Fruit fly (Drosophila melanogaster) whole organism, embryonic: Measurements from ENCODE around the gene CG16904.
A peak's percentile ranks its signal among the peaks of the same experiment; 100 is the strongest.

Source experiments
- Awh ChIP-seq: fragments of 200-800 bp; sonication (Bioruptor generic); IDR thresholded peaks from 2 replicates; pipeline ENCODE4, ENCODE4 v1.3.6; 2022; ENCODE audit warnings: missing biosample characterization, missing genetic modification characterization
- B-H1 ChIP-seq: fragments of 200-800 bp; sonication (Bioruptor generic); IDR thresholded peaks from 3 replicates; pipeline ENCODE4 v1.3.6; 2022; ENCODE audit warnings: missing biosample characterization, missing genetic modification characterization
- B-H2 ChIP-seq: fragments of 200-800 bp; sonication (Bioruptor generic); optimal IDR thresholded peaks from 2 replicates; lab custom pipeline; 2018; ENCODE audit warnings: missing biosample characterization, mild to moderate bottlenecking, missing genetic modification characterization
- BEAF-32 ChIP-seq: fragments of 200-800 bp; sonication (Bioruptor generic); optimal IDR thresholded peaks from 3 replicates; lab custom pipeline; 2017; ENCODE audit warnings: missing biosample characterization, missing genetic modification characterization, mild to moderate bottlenecking, moderate library complexity, missing genetic modification reagents
- CG11695 ChIP-seq: fragments of 200-800 bp; sonication (Bioruptor generic); IDR thresholded peaks from 3 replicates; pipeline ENCODE4 v1.3.6; 2022; ENCODE audit warnings: missing biosample characterization, missing genetic modification characterization
- CG12219 ChIP-seq: fragments of 200-800 bp; sonication (Bioruptor generic); optimal IDR thresholded peaks from 3 replicates; lab custom pipeline; 2018; ENCODE audit warnings: missing biosample characterization, mild to moderate bottlenecking, missing genetic modification characterization
- CG14050 ChIP-seq: fragments of 200-800 bp; sonication (Bioruptor generic); IDR thresholded peaks from 3 replicates; pipeline ENCODE4 v1.3.6; 2022; ENCODE audit warnings: missing biosample characterization, missing genetic modification characterization
- CG15479 ChIP-seq: fragments of 200-800 bp; sonication (Bioruptor generic); optimal IDR thresholded peaks from 3 replicates; lab custom pipeline; 2019; ENCODE audit warnings: missing biosample characterization, mild to moderate bottlenecking, missing genetic modification characterization, moderate library complexity
- CG1602 ChIP-seq: fragments of 200-800 bp; sonication (Bioruptor generic); optimal IDR thresholded peaks from 3 replicates; lab custom pipeline; 2016; ENCODE audit warnings: missing biosample characterization, missing genetic modification characterization
- CG16779 ChIP-seq: fragments of 200-800 bp; sonication (Bioruptor generic); IDR thresholded peaks from 2 replicates; pipeline ENCODE4 v1.3.6; 2022; ENCODE audit warnings: missing biosample characterization, missing genetic modification characterization
- CG18262 ChIP-seq: fragments of 200-800 bp; optimal IDR thresholded peaks from 3 replicates; lab custom pipeline; 2019; ENCODE audit warnings: missing biosample characterization, mild to moderate bottlenecking, missing genetic modification characterization, moderate library complexity
- CG2129 ChIP-seq: fragments of 200-800 bp; sonication (Bioruptor generic); IDR thresholded peaks from 2 replicates; pipeline ENCODE4 v1.3.6; 2022; ENCODE audit warnings: missing biosample characterization, missing genetic modification characterization; ENCODE audit not compliant: partially characterized antibody
- CG30020 ChIP-seq: fragments of 200-800 bp; optimal IDR thresholded peaks from 2 replicates; lab custom pipeline; 2019; ENCODE audit warnings: missing biosample characterization, mild to moderate bottlenecking, missing genetic modification characterization, moderate library complexity
- CG34224 ChIP-seq: fragments of 200-800 bp; sonication (Bioruptor generic); IDR thresholded peaks from 3 replicates; pipeline ENCODE4 v1.3.6; 2022; ENCODE audit warnings: missing biosample characterization, missing genetic modification characterization; ENCODE audit not compliant: partially characterized antibody
- CG34376 ChIP-seq: fragments of 200-800 bp; sonication (Bioruptor generic); optimal IDR thresholded peaks from 2 replicates; lab custom pipeline; 2018; ENCODE audit warnings: missing biosample characterization, mild to moderate bottlenecking, missing genetic modification characterization
- CG3726 ChIP-seq: fragments of 200-800 bp; sonication (Bioruptor generic); IDR thresholded peaks from 3 replicates; pipeline ENCODE4, ENCODE4 v1.3.6; 2022; ENCODE audit warnings: missing biosample characterization, missing genetic modification characterization
- CG3847 ChIP-seq: fragments of 200-800 bp; sonication (Bioruptor generic); IDR thresholded peaks from 2 replicates; pipeline ENCODE4 v1.3.6; 2022; ENCODE audit warnings: missing biosample characterization, missing genetic modification characterization
- CG3995 ChIP-seq: fragments of 200-800 bp; sonication (Bioruptor generic); optimal IDR thresholded peaks from 3 replicates; lab custom pipeline; 2016; ENCODE audit warnings: missing biosample characterization, missing genetic modification characterization
- CG5245 ChIP-seq: fragments of 200-800 bp; sonication (Bioruptor generic); optimal IDR thresholded peaks from 3 replicates; lab custom pipeline; 2016; ENCODE audit warnings: missing biosample characterization, missing genetic modification characterization
- CG8924 ChIP-seq: fragments of 200-800 bp; optimal IDR thresholded peaks from 3 replicates; lab custom pipeline; 2019; ENCODE audit warnings: missing biosample characterization, mild to moderate bottlenecking, missing genetic modification characterization, moderate library complexity
- CG9876 ChIP-seq: fragments of 200-800 bp; sonication (Bioruptor generic); optimal IDR thresholded peaks from 2 replicates; lab custom pipeline; 2016; ENCODE audit warnings: missing biosample characterization, missing genetic modification characterization
- CG9932 ChIP-seq: fragments of 200-800 bp; sonication (Bioruptor generic); IDR thresholded peaks from 2 replicates; pipeline ENCODE4 v1.3.6; 2022; ENCODE audit warnings: missing biosample characterization, missing genetic modification characterization
- Dbx ChIP-seq: fragments of 200-800 bp; sonication (Bioruptor generic); IDR thresholded peaks from 3 replicates; pipeline ENCODE4 v1.3.6; 2022; ENCODE audit warnings: missing biosample characterization, missing genetic modification characterization
- Doc2 ChIP-seq: fragments of 200-800 bp; sonication (Bioruptor generic); IDR thresholded peaks from 2 replicates; pipeline ENCODE4 v1.3.6; 2022; ENCODE audit warnings: missing biosample characterization, missing genetic modification characterization
- Dref ChIP-seq: fragments of 200-800 bp; sonication (Bioruptor generic); IDR thresholded peaks from 2 replicates; pipeline ENCODE4 v1.3.6; 2022; ENCODE audit warnings: missing biosample characterization, missing genetic modification characterization
- Drgx ChIP-seq: fragments of 200-800 bp; sonication (Bioruptor generic); IDR thresholded peaks from 2 replicates; pipeline ENCODE4 v1.3.6; 2022; ENCODE audit warnings: missing biosample characterization, missing genetic modification characterization
- E2f2 ChIP-seq: fragments of 200-800 bp; sonication (Bioruptor generic); IDR thresholded peaks from 2 replicates; pipeline ENCODE4 v1.3.6; 2022; ENCODE audit warnings: missing biosample characterization, missing genetic modification characterization
- Eip74EF ChIP-seq, 2 experiments: fragments of 200-800 bp in 1 of 2; fragments of >200 bp in 1 of 2; sonication (Bioruptor generic) in 1 of 2; optimal IDR thresholded peaks; 2 replicates each; lab custom pipeline; 2017 to 2019; ENCODE audit warnings: missing biosample characterization in 2 of 2, missing genetic modification characterization in 2 of 2, mild to moderate bottlenecking in 1 of 2, moderate library complexity in 1 of 2
- HLH4C ChIP-seq: fragments of 200-800 bp; sonication (Bioruptor generic); IDR thresholded peaks from 3 replicates; pipeline ENCODE4 v1.3.6; 2022; ENCODE audit warnings: missing biosample characterization, missing genetic modification characterization; ENCODE audit not compliant: partially characterized antibody
- Hey ChIP-seq: fragments of 200-800 bp; sonication (Bioruptor generic); optimal IDR thresholded peaks from 3 replicates; lab custom pipeline; 2018; ENCODE audit warnings: missing biosample characterization, mild to moderate bottlenecking, missing genetic modification characterization
- Hsf ChIP-seq: fragments of 200-800 bp; sonication (Bioruptor generic); optimal IDR thresholded peaks from 3 replicates; lab custom pipeline; 2016; ENCODE audit warnings: missing biosample characterization, missing genetic modification characterization
- Opbp ChIP-seq: fragments of 200-800 bp; sonication (Bioruptor generic); IDR thresholded peaks from 3 replicates; pipeline ENCODE4 v1.3.6; 2022; ENCODE audit warnings: missing biosample characterization, missing genetic modification characterization; ENCODE audit not compliant: partially characterized antibody
- PHDP ChIP-seq: fragments of 200-800 bp; sonication (Bioruptor generic); optimal IDR thresholded peaks from 3 replicates; lab custom pipeline; 2018; ENCODE audit warnings: missing biosample characterization, mild to moderate bottlenecking, missing genetic modification characterization, moderate library complexity
- Sry-δ ChIP-seq: fragments of 200-800 bp; sonication (Bioruptor generic); optimal IDR thresholded peaks from 2 replicates; lab custom pipeline; 2016; ENCODE audit warnings: missing biosample characterization, missing genetic modification characterization
- Stat92E ChIP-seq, 3 experiments: fragments of >200 bp in 2 of 3; fragments of 200-800 bp in 1 of 3; sonication (Bioruptor generic) in 1 of 3; optimal IDR thresholded peaks; 2 replicates each; lab custom pipeline; 2017 to 2019; ENCODE audit warnings: missing biosample characterization in 3 of 3, missing genetic modification characterization in 3 of 3, mild to moderate bottlenecking in 1 of 3, moderate library complexity in 1 of 3
- amos ChIP-seq: fragments of 200-800 bp; sonication (Bioruptor generic); IDR thresholded peaks from 2 replicates; pipeline ENCODE4 v1.3.6; 2022; ENCODE audit warnings: missing biosample characterization, missing genetic modification characterization; ENCODE audit not compliant: partially characterized antibody
- ap ChIP-seq: fragments of 200-800 bp; sonication (Bioruptor generic); IDR thresholded peaks from 2 replicates; pipeline ENCODE4 v1.3.6; 2022; ENCODE audit warnings: missing biosample characterization, missing genetic modification characterization
- az2 ChIP-seq: fragments of 200-800 bp; sonication (Bioruptor generic); optimal IDR thresholded peaks from 3 replicates; lab custom pipeline; 2016; ENCODE audit warnings: missing biosample characterization, missing genetic modification characterization
- br ChIP-seq: fragments of >200 bp; optimal IDR thresholded peaks from 2 replicates; lab custom pipeline; 2017
- danr ChIP-seq: fragments of 200-800 bp; sonication (Bioruptor generic); IDR thresholded peaks from 2 replicates; pipeline ENCODE4 v1.3.6; 2022; ENCODE audit warnings: missing biosample characterization, missing genetic modification characterization
- ewg ChIP-seq: fragments of 200-800 bp; sonication (Bioruptor generic); optimal IDR thresholded peaks from 3 replicates; lab custom pipeline; 2017; ENCODE audit warnings: mild to moderate bottlenecking, missing biosample characterization, missing genetic modification reagents, missing genetic modification characterization
- fu2 ChIP-seq: fragments of 200-800 bp; sonication (Bioruptor generic); optimal IDR thresholded peaks from 2 replicates; lab custom pipeline; 2016; ENCODE audit warnings: missing biosample characterization, missing genetic modification characterization
- gfzf ChIP-seq: fragments of 200-800 bp; sonication (Bioruptor generic); optimal IDR thresholded peaks from 2 replicates; lab custom pipeline; 2016; ENCODE audit warnings: missing biosample characterization, mild to moderate bottlenecking, missing genetic modification characterization, moderate library complexity
- jing ChIP-seq: fragments of 200-800 bp; sonication (Bioruptor generic); optimal IDR thresholded peaks from 2 replicates; lab custom pipeline; 2018; ENCODE audit warnings: missing biosample characterization, mild to moderate bottlenecking, missing genetic modification characterization
- ken ChIP-seq: fragments of 200-800 bp; sonication (Bioruptor generic); IDR thresholded peaks from 3 replicates; pipeline ENCODE4 v1.3.6; 2022; ENCODE audit warnings: missing biosample characterization, missing genetic modification characterization
- pnt ChIP-seq: fragments of 200-800 bp; sonication (Bioruptor generic); optimal IDR thresholded peaks from 3 replicates; lab custom pipeline; 2016; ENCODE audit warnings: missing biosample characterization, missing genetic modification characterization
- row ChIP-seq: fragments of 200-800 bp; sonication (Bioruptor generic); IDR thresholded peaks from 3 replicates; pipeline ENCODE4 v1.3.6; 2022; ENCODE audit warnings: missing biosample characterization, missing genetic modification characterization
- shn ChIP-seq: fragments of 200-800 bp; sonication (Bioruptor generic); optimal IDR thresholded peaks from 3 replicates; lab custom pipeline; 2016; ENCODE audit warnings: missing biosample characterization, missing genetic modification characterization
- slbo ChIP-seq: fragments of 200-800 bp; sonication (Bioruptor generic); IDR thresholded peaks from 2 replicates; pipeline ENCODE4 v1.3.6; 2022; ENCODE audit warnings: missing biosample characterization, missing genetic modification characterization
- toy ChIP-seq: fragments of 200-800 bp; sonication (Bioruptor generic); IDR thresholded peaks from 2 replicates; pipeline ENCODE4 v1.3.6; 2022; ENCODE audit warnings: missing biosample characterization, missing genetic modification characterization
- trem ChIP-seq: fragments of 200-800 bp; optimal IDR thresholded peaks from 3 replicates; lab custom pipeline; 2019; ENCODE audit warnings: missing biosample characterization, mild to moderate bottlenecking, missing genetic modification characterization, moderate library complexity
- twi ChIP-seq: fragments of 200-800 bp; optimal IDR thresholded peaks from 2 replicates; lab custom pipeline; 2019; ENCODE audit warnings: missing biosample characterization, mild to moderate bottlenecking, missing genetic modification characterization, moderate library complexity

The CG16904 gene

dm6 chr3R:9793018-9793417 lies 23.8 kb downstream of the CG16904 start, which contains the start of gene CG8516 (continued):
- TF ChIP-seq slbo (GFP tag; lab: Robert Waterston, UW) (no peak), Dref (GFP tag; lab: Robert Waterston, UW) (no peak), amos (GFP tag; lab: Robert Waterston, UW) (no peak; the same call in 1 of the 2 replicates), B-H2 (no peak), CG11695 (GFP tag; lab: Robert Waterston, UW) (0 out of 3 replicates have a peak, but pooled peaks have one; percentile 16), shn (GFP tag; lab: Kevin White, UChicago) (no peak), row (GFP tag; lab: Robert Waterston, UW) (peak; percentile 64), PHDP (peak; percentile 6), ken (GFP tag; lab: Robert Waterston, UW) (no peak), Hsf (GFP tag; lab: Kevin White, UChicago) (no peak), jing (GFP tag; lab: Kevin White, UChicago) (no peak), fu2 (GFP tag; lab: Kevin White, UChicago) (no peak), CG9932 (peak; percentile 37; the same call in 1 of the 2 replicates), toy (no peak), CG30020 (tag; lab: Kevin White, UChicago) (no peak), CG34376 (peak; percentile 12), ap (no peak), BEAF-32 (peak; percentile 41), CG18262 (tag; lab: Kevin White, UChicago) (peak; percentile 5), danr (GFP tag; lab: Robert Waterston, UW) (no peak), CG5245 (no peak), gfzf (GFP tag; lab: Kevin White, UChicago) (peak; percentile 93), Doc2 (GFP tag; lab: Robert Waterston, UW) (no peak), CG2129 (GFP tag; lab: Robert Waterston, UW) (no peak), CG15479 (GFP tag; lab: Kevin White, UChicago) (no peak), Awh (GFP tag; lab: Robert Waterston, UW) (no peak), CG34224 (no peak), B-H1 (GFP tag; lab: Robert Waterston, UW) (no peak), CG12219 (no peak), pnt (GFP tag; lab: Kevin White, UChicago) (no peak), trem (tag; lab: Kevin White, UChicago) (peak; percentile 60), ewg (GFP tag; lab: Kevin White, UChicago) (no peak), CG1602 (GFP tag; lab: Kevin White, UChicago) (no peak), Dbx (GFP tag; lab: Robert Waterston, UW) (no peak; the same call in 2 of the 3 replicates), Hey (no peak), Drgx (0 out of 2 replicates have a peak, but pooled peaks have one; percentile 11), Eip74EF (GFP tag; optimal IDR thresholded peaks at IDR 0.05; lab: Kevin White, UChicago) (no peak), HLH4C (GFP tag; lab: Robert Waterston, UW) (no peak), CG3847 (GFP tag; lab: Robert Waterston, UW) (peak; percentile 37; the same call in 1 of the 2 replicates), E2f2 (GFP tag; lab: Robert Waterston, UW) (peak; percentile 49), az2 (no peak), CG8924 (peak; percentile 23), Stat92E (GFP tag; optimal IDR thresholded peaks at IDR 0.05; lab: Kevin White, UChicago) (no peak), CG14050 (GFP tag; lab: Robert Waterston, UW) (no peak), br (lab: Kevin White, UChicago) (no peak), CG16779 (GFP tag; lab: Robert Waterston, UW) (no peak), Opbp (no peak), twi (tag; lab: Kevin White, UChicago) (no peak), Sry-δ (peak; percentile 30), CG9876 (GFP tag; lab: Kevin White, UChicago) (no peak), CG3995 (GFP tag; lab: Kevin White, UChicago) (peak; percentile 68), CG3726 (GFP tag; lab: Robert Waterston, UW) (no peak)
